Fruit fly (Drosophila melanogaster) whole organism, embryonic: ENCODE measurements around the gene CAH4.
A peak's percentile ranks its signal among the peaks of the same experiment; 100 is the strongest.

Experiments used
- Bdp1 ChIP-seq: fragments of 200-800 bp; sonication (Bioruptor generic); optimal IDR thresholded peaks from 3 replicates; lab custom pipeline; 2016; ENCODE audit warnings: missing biosample characterization, missing genetic modification characterization
- BtbVII ChIP-seq: fragments of 200-800 bp; sonication (Bioruptor generic); optimal IDR thresholded peaks from 3 replicates; lab custom pipeline; 2017; ENCODE audit warnings: missing biosample characterization, mild to moderate bottlenecking, missing genetic modification characterization
- CG10267 ChIP-seq: fragments of 200-800 bp; sonication (Bioruptor generic); optimal IDR thresholded peaks from 2 replicates; lab custom pipeline; 2018; ENCODE audit warnings: missing biosample characterization, mild to moderate bottlenecking, missing genetic modification characterization, moderate library complexity
- CG10431 ChIP-seq: fragments of 200-800 bp; sonication (Bioruptor generic); optimal IDR thresholded peaks from 3 replicates; lab custom pipeline; 2018; ENCODE audit warnings: missing biosample characterization, mild to moderate bottlenecking, missing genetic modification characterization
- CG12155 ChIP-seq: fragments of 200-800 bp; sonication (Bioruptor generic); optimal IDR thresholded peaks from 3 replicates; lab custom pipeline; 2016; ENCODE audit warnings: missing biosample characterization, missing genetic modification characterization
- CG12219 ChIP-seq: fragments of 200-800 bp; sonication (Bioruptor generic); optimal IDR thresholded peaks from 3 replicates; lab custom pipeline; 2018; ENCODE audit warnings: missing biosample characterization, mild to moderate bottlenecking, missing genetic modification characterization
- CG14050 ChIP-seq: fragments of 200-800 bp; sonication (Bioruptor generic); IDR thresholded peaks from 3 replicates; pipeline ENCODE4 v1.3.6; 2022; ENCODE audit warnings: missing biosample characterization, missing genetic modification characterization
- CG15479 ChIP-seq: fragments of 200-800 bp; sonication (Bioruptor generic); optimal IDR thresholded peaks from 3 replicates; lab custom pipeline; 2019; ENCODE audit warnings: missing biosample characterization, mild to moderate bottlenecking, missing genetic modification characterization, moderate library complexity
- CG1792 ChIP-seq: fragments of 200-800 bp; sonication (Bioruptor generic); optimal IDR thresholded peaks from 2 replicates; lab custom pipeline; 2016; ENCODE audit warnings: missing biosample characterization, missing genetic modification characterization
- CG3281 ChIP-seq: fragments of 200-800 bp; sonication (Bioruptor generic); optimal IDR thresholded peaks from 3 replicates; lab custom pipeline; 2017; ENCODE audit warnings: missing biosample characterization, mild to moderate bottlenecking, missing genetic modification characterization
- CG3407 ChIP-seq: fragments of 200-800 bp; sonication (Bioruptor generic); optimal IDR thresholded peaks from 2 replicates; lab custom pipeline; 2018; ENCODE audit warnings: missing biosample characterization, mild to moderate bottlenecking, missing genetic modification characterization
- CG3726 ChIP-seq: fragments of 200-800 bp; sonication (Bioruptor generic); IDR thresholded peaks from 3 replicates; pipeline ENCODE4, ENCODE4 v1.3.6; 2022; ENCODE audit warnings: missing biosample characterization, missing genetic modification characterization
- CG4404 ChIP-seq: fragments of 200-800 bp; sonication (Bioruptor generic); IDR thresholded peaks from 2 replicates; pipeline ENCODE4 v1.3.6; 2022; ENCODE audit warnings: missing biosample characterization, missing genetic modification characterization
- CG6683 ChIP-seq: fragments of 200-800 bp; sonication (Bioruptor generic); optimal IDR thresholded peaks from 2 replicates; lab custom pipeline; 2017; ENCODE audit warnings: missing biosample characterization, mild to moderate bottlenecking, missing genetic modification characterization, missing genetic modification reagents
- CG7357 ChIP-seq: fragments of 200-800 bp; sonication (Bioruptor generic); IDR thresholded peaks from 3 replicates; pipeline ENCODE4 v1.3.6; 2022; ENCODE audit warnings: missing biosample characterization, missing genetic modification characterization
- CG8089 ChIP-seq: fragments of 200-800 bp; sonication (Bioruptor generic); optimal IDR thresholded peaks from 3 replicates; lab custom pipeline; 2016; ENCODE audit warnings: missing biosample characterization, missing genetic modification characterization
- CG8281 ChIP-seq: fragments of 200-800 bp; sonication (Bioruptor generic); optimal IDR thresholded peaks from 2 replicates; lab custom pipeline; 2018; ENCODE audit warnings: missing biosample characterization, mild to moderate bottlenecking, missing genetic modification characterization, moderate library complexity
- CG8478 ChIP-seq: fragments of >200 bp; optimal IDR thresholded peaks from 2 replicates; lab custom pipeline; 2018
- CG9609 ChIP-seq: fragments of 200-800 bp; sonication (Bioruptor generic); optimal IDR thresholded peaks from 3 replicates; lab custom pipeline; 2016; ENCODE audit warnings: missing biosample characterization, missing genetic modification characterization
- CHES-1-like ChIP-seq: fragments of 200-800 bp; sonication (Bioruptor generic); optimal IDR thresholded peaks from 2 replicates; lab custom pipeline; 2016; ENCODE audit warnings: missing biosample characterization, missing genetic modification characterization
- Dek ChIP-seq: fragments of 200-800 bp; sonication (Bioruptor generic); optimal IDR thresholded peaks from 3 replicates; lab custom pipeline; 2019; ENCODE audit warnings: missing biosample characterization, mild to moderate bottlenecking, missing genetic modification characterization, moderate library complexity
- Dip3 ChIP-seq: fragments of 200-800 bp; sonication (Bioruptor generic); optimal IDR thresholded peaks from 3 replicates; lab custom pipeline; 2016; ENCODE audit warnings: missing biosample characterization, missing genetic modification characterization
- E2f2 ChIP-seq: fragments of 200-800 bp; sonication (Bioruptor generic); IDR thresholded peaks from 2 replicates; pipeline ENCODE4 v1.3.6; 2022; ENCODE audit warnings: missing biosample characterization, missing genetic modification characterization
- Meics ChIP-seq: fragments of 200-800 bp; sonication (Bioruptor generic); optimal IDR thresholded peaks from 2 replicates; lab custom pipeline; 2017; ENCODE audit warnings: missing biosample characterization, mild to moderate bottlenecking, missing genetic modification characterization
- Mes4 ChIP-seq: fragments of 200-800 bp; sonication (Bioruptor generic); optimal IDR thresholded peaks from 2 replicates; lab custom pipeline; 2016; ENCODE audit warnings: missing biosample characterization, missing genetic modification characterization
- Trl ChIP-seq, 3 experiments: fragments of >200 bp in 2 of 3; fragments of 200-800 bp in 1 of 3; sonication (Bioruptor generic) in 1 of 3; optimal IDR thresholded peaks; 2 replicates in 1 of 3; 3 replicates in 2 of 3; lab custom pipeline; 2016 to 2017; ENCODE audit warnings: missing biosample characterization in 1 of 3, missing genetic modification characterization in 1 of 3
- br ChIP-seq: fragments of >200 bp; optimal IDR thresholded peaks from 2 replicates; lab custom pipeline; 2017
- caup ChIP-seq: fragments of 200-800 bp; sonication (Bioruptor generic); optimal IDR thresholded peaks from 3 replicates; lab custom pipeline; 2017; ENCODE audit warnings: missing biosample characterization, mild to moderate bottlenecking, missing genetic modification characterization, moderate library complexity; ENCODE audit not compliant: severe bottlenecking
- chm ChIP-seq: fragments of 200-800 bp; sonication (Bioruptor generic); IDR thresholded peaks from 2 replicates; pipeline ENCODE4 v1.3.6; 2022; ENCODE audit warnings: missing biosample characterization, missing genetic modification characterization
- crol ChIP-seq: fragments of 200-800 bp; sonication (Bioruptor generic); IDR thresholded peaks from 2 replicates; pipeline ENCODE4 v1.3.6; 2022; ENCODE audit warnings: missing biosample characterization, missing genetic modification characterization
- eyg ChIP-seq: fragments of 200-800 bp; sonication (Bioruptor generic); optimal IDR thresholded peaks from 3 replicates; lab custom pipeline; 2016; ENCODE audit warnings: missing biosample characterization, missing genetic modification characterization
- fd3F ChIP-seq: fragments of 200-800 bp; sonication (Bioruptor generic); optimal IDR thresholded peaks from 2 replicates; lab custom pipeline; 2018; ENCODE audit warnings: missing biosample characterization, mild to moderate bottlenecking, missing genetic modification characterization, moderate library complexity
- ftz-f1 ChIP-seq: fragments of 200-800 bp; sonication (Bioruptor generic); optimal IDR thresholded peaks from 2 replicates; lab custom pipeline; 2016; ENCODE audit warnings: missing biosample characterization, missing genetic modification characterization
- gfzf ChIP-seq: fragments of 200-800 bp; sonication (Bioruptor generic); optimal IDR thresholded peaks from 2 replicates; lab custom pipeline; 2016; ENCODE audit warnings: missing biosample characterization, mild to moderate bottlenecking, missing genetic modification characterization, moderate library complexity
- gt ChIP-seq: fragments of 200-800 bp; sonication (Bioruptor generic); IDR thresholded peaks from 2 replicates; pipeline ENCODE4 v1.3.6; 2022; ENCODE audit warnings: missing biosample characterization, missing genetic modification characterization
- h ChIP-seq: fragments of >200 bp; optimal IDR thresholded peaks from 2 replicates; lab custom pipeline; 2017
- jing ChIP-seq: fragments of 200-800 bp; sonication (Bioruptor generic); optimal IDR thresholded peaks from 2 replicates; lab custom pipeline; 2018; ENCODE audit warnings: missing biosample characterization, mild to moderate bottlenecking, missing genetic modification characterization
- kay ChIP-seq: fragments of 200-800 bp; sonication (Bioruptor generic); optimal IDR thresholded peaks from 2 replicates; lab custom pipeline; 2016; ENCODE audit warnings: missing biosample characterization, missing genetic modification characterization
- mam ChIP-seq: fragments of 200-800 bp; sonication (Bioruptor generic); optimal IDR thresholded peaks from 3 replicates; lab custom pipeline; 2016; ENCODE audit warnings: missing biosample characterization, missing genetic modification characterization
- mirr ChIP-seq: fragments of 200-800 bp; sonication (Bioruptor generic); optimal IDR thresholded peaks from 3 replicates; lab custom pipeline; 2018; ENCODE audit warnings: missing biosample characterization, mild to moderate bottlenecking, missing genetic modification characterization
- mld ChIP-seq: fragments of 200-800 bp; sonication (Bioruptor generic); IDR thresholded peaks from 3 replicates; pipeline ENCODE4 v1.3.6; 2022; ENCODE audit warnings: missing biosample characterization, missing genetic modification characterization; ENCODE audit not compliant: partially characterized antibody
- nau ChIP-seq: fragments of 200-800 bp; sonication (Bioruptor generic); optimal IDR thresholded peaks from 3 replicates; lab custom pipeline; 2017; ENCODE audit warnings: missing biosample characterization, mild to moderate bottlenecking, missing genetic modification characterization, missing genetic modification reagents
- nmo ChIP-seq: fragments of 200-800 bp; sonication (Bioruptor generic); optimal IDR thresholded peaks from 2 replicates; lab custom pipeline; 2018; ENCODE audit warnings: missing biosample characterization, mild to moderate bottlenecking, missing genetic modification characterization, moderate library complexity
- pb ChIP-seq: fragments of 200-800 bp; sonication (Bioruptor generic); optimal IDR thresholded peaks from 3 replicates; lab custom pipeline; 2016; ENCODE audit warnings: missing biosample characterization, missing genetic modification characterization
- pzg ChIP-seq: fragments of 200-800 bp; sonication (Bioruptor generic); optimal IDR thresholded peaks from 3 replicates; lab custom pipeline; 2018; ENCODE audit warnings: missing biosample characterization, mild to moderate bottlenecking, missing genetic modification characterization, moderate library complexity
- sd ChIP-seq: fragments of 200-800 bp; sonication (Bioruptor generic); optimal IDR thresholded peaks from 3 replicates; lab custom pipeline; 2018; ENCODE audit warnings: missing biosample characterization, mild to moderate bottlenecking, missing genetic modification characterization, moderate library complexity
- so ChIP-seq: fragments of 200-800 bp; sonication (Bioruptor generic); IDR thresholded peaks from 3 replicates; pipeline ENCODE4 v1.3.6; 2022; ENCODE audit warnings: missing biosample characterization, missing genetic modification characterization
- tx ChIP-seq: fragments of 200-800 bp; sonication (Bioruptor generic); optimal IDR thresholded peaks from 2 replicates; lab custom pipeline; 2016; ENCODE audit warnings: missing biosample characterization, missing genetic modification characterization
- vfl ChIP-seq: fragments of 200-800 bp; sonication (Bioruptor generic); optimal IDR thresholded peaks from 2 replicates; lab custom pipeline; 2016; ENCODE audit warnings: missing biosample characterization, missing genetic modification characterization
- zen ChIP-seq: fragments of 200-800 bp; sonication (Bioruptor generic); optimal IDR thresholded peaks from 3 replicates; lab custom pipeline; 2018; ENCODE audit warnings: missing biosample characterization, mild to moderate bottlenecking, missing genetic modification characterization, moderate library complexity

The CAH4 gene

DNA sequence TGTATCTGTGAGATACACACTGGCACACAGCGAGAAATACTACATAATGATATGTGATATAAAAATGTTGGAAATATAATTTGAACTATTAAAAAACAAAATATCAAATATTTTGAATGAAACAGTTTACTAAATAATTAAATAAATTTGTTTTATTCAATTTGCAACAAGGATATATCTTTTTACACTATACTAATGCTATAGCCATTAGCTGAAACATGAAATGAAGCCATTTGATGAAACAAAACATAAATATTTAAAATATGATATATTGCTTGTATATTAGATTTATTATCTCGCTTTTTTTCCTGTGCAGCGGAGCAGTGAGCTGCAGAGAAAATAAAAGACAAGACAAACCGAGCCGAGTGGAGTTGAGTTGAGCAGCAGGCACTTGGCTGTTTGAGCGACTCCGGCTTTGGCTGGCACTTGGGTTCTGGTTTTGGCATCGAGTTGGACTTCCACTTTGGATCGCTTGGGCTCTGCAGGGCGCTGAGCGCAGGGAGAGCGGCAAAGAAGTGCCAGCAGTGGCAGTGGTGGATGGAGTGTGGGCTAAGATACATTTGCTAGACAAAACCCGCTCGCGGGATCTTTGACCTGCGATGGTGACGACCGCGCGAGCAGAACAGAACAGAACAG, 36.1 kb upstream of the CAH4 start (continued):
- TF ChIP-seq fd3F (GFP tag; lab: Kevin White, UChicago) (peak; percentile 45), Trl (optimal IDR thresholded peaks at IDR 0.05; lab: Kevin White, UChicago) (peak in 1 of 2 experiments; percentile 30), Trl (GFP tag; optimal IDR thresholded peaks at IDR 0.05; lab: Kevin White, UChicago) (no peak), BtbVII (peak; percentile 70), gfzf (GFP tag; lab: Kevin White, UChicago) (no peak), nau (no peak), CG12155 (peak; percentile 53), CG3726 (no peak), CG6683 (no peak), E2f2 (GFP tag; lab: Robert Waterston, UW) (peak; percentile 45; the same call in 1 of the 2 replicates), CG7357 (GFP tag; lab: Robert Waterston, UW) (peak; percentile 56; the same call in 2 of the 3 replicates), CG3407 (peak; percentile 53), gt (no peak), CG12219 (GFP tag; lab: Kevin White, UChicago) (peak; percentile 8), br (lab: Kevin White, UChicago) (no peak), mam (no peak), Meics (GFP tag; lab: Kevin White, UChicago) (peak; percentile 82), CG8089 (no peak), pzg (GFP tag; lab: Kevin White, UChicago) (no peak), jing (no peak), tx (GFP tag; lab: Kevin White, UChicago) (no peak), mirr (no peak), Dip3 (GFP tag; lab: Kevin White, UChicago) (no peak), Bdp1 (GFP tag; lab: Kevin White, UChicago) (no peak), CHES-1-like (GFP tag; lab: Kevin White, UChicago) (no peak), mld (GFP tag; lab: Robert Waterston, UW) (no peak), caup (GFP tag; lab: Kevin White, UChicago) (peak; percentile 53), crol (GFP tag; lab: Robert Waterston, UW) (peak; percentile 66), h (lab: Kevin White, UChicago) (no peak), nmo (peak; percentile 95), CG8281 (tag; lab: Kevin White, UChicago) (peak; percentile 58), kay (GFP tag; lab: Kevin White, UChicago) (peak; percentile 68), chm (GFP tag; lab: Robert Waterston, UW) (peak; percentile 55; the same call in 1 of the 2 replicates), CG15479 (no peak), Mes4 (GFP tag; lab: Kevin White, UChicago) (no peak), eyg (GFP tag; lab: Kevin White, UChicago) (no peak), so (peak; percentile 60; the same call in 2 of the 3 replicates), vfl (GFP tag; lab: Kevin White, UChicago) (no peak), CG10431 (GFP tag; lab: Kevin White, UChicago) (peak; percentile 45), CG1792 (GFP tag; lab: Kevin White, UChicago) (no peak), sd (tag; lab: Kevin White, UChicago) (peak; percentile 36), ftz-f1 (GFP tag; lab: Kevin White, UChicago) (no peak), CG10267 (peak; percentile 91), CG8478 (lab: Kevin White, UChicago) (no peak), CG4404 (GFP tag; lab: Robert Waterston, UW) (peak; percentile 71), zen (peak; percentile 63), CG3281 (peak; percentile 69), Dek (tag; lab: Kevin White, UChicago) (no peak), CG14050 (no peak), pb (GFP tag; lab: Kevin White, UChicago) (no peak), CG9609 (GFP tag; lab: Kevin White, UChicago) (no peak)
